Worm (Caenorhabditis elegans): Measurements from ENCODE around the gene F41E6.5.

DNA sequence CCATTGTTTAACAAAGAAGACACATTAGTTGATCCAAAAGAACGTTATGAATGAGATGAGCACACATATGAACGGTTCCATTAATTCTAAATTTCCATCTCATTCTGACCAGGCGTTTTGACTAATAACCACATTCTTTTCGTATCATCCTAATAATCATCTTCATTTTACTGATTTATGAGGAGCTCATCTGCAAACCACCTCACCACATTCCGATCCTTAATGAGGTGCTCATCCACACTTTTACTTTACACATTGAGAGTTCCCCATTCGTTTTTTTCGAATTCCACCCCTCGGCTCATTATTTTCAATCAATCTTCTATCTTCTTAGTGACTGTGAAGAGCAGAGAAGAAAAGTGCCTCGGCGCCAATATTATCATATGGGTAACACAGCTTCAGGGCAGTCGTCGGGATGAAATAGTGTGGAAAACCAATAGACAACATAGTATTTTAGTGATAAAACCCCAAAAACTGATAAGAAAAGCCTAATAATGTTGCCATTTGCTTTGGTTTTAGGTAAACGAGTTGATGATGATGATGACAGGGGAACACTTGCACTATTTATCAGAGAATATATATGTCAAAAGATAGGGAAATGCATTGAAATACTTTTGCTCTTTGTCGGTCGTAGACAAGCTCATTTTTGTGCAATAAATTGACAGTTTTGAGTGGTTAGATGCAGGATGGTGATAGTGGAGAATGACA lies 47.9 kb downstream of the F41E6.5 start:
- TF ChIP-seq ama-1 (optimal IDR thresholded peaks at IDR 0.05) (no peak), ama-1 (GFP tag; optimal IDR thresholded peaks at IDR 0.05) (no peak), dpl-1 (GFP tag; optimal IDR thresholded peaks at IDR 0.05) (no peak), nfya-1 (tag; optimal IDR thresholded peaks at IDR 0.05; ENCODE audit: borderline replicate concordance, insufficient read depth) (no peak), gei-17 (GFP tag; optimal IDR thresholded peaks at IDR 0.05) (no peak)
